Fruit fly (Drosophila melanogaster) whole organism, embryonic: ENCODE measurements around the gene CG10035.

Source experiments
- ATbp ChIP-seq: fragments of 200-800 bp; sonication (Bioruptor generic); optimal IDR thresholded peaks from 2 replicates; lab custom pipeline; 2017; ENCODE audit warnings: missing biosample characterization, mild to moderate bottlenecking, missing genetic modification characterization, missing genetic modification reagents
- Awh ChIP-seq: fragments of 200-800 bp; sonication (Bioruptor generic); IDR thresholded peaks from 2 replicates; pipeline ENCODE4, ENCODE4 v1.3.6; 2022; ENCODE audit warnings: missing biosample characterization, missing genetic modification characterization
- C15 ChIP-seq: fragments of 200-800 bp; sonication (Bioruptor generic); IDR thresholded peaks from 3 replicates; pipeline ENCODE4 v1.3.6; 2022; ENCODE audit warnings: missing biosample characterization, missing genetic modification characterization
- CG1024 ChIP-seq: fragments of 200-800 bp; sonication (Bioruptor generic); IDR thresholded peaks from 2 replicates; pipeline ENCODE4 v1.3.6; 2022; ENCODE audit warnings: missing biosample characterization, missing genetic modification characterization
- CG10959 ChIP-seq: fragments of 200-800 bp; sonication (Bioruptor generic); IDR thresholded peaks from 2 replicates; pipeline ENCODE4 v1.3.6; 2022; ENCODE audit warnings: missing biosample characterization, missing genetic modification characterization
- CG11398 ChIP-seq: fragments of 200-800 bp; sonication (Bioruptor generic); optimal IDR thresholded peaks from 2 replicates; lab custom pipeline; 2016; ENCODE audit warnings: missing biosample characterization, missing genetic modification characterization
- CG1233 ChIP-seq: fragments of 200-800 bp; sonication (Bioruptor generic); optimal IDR thresholded peaks from 4 replicates; lab custom pipeline; 2018; ENCODE audit warnings: missing biosample characterization, mild to moderate bottlenecking, missing genetic modification characterization
- CG12744 ChIP-seq: fragments of 200-800 bp; sonication (Bioruptor generic); optimal IDR thresholded peaks from 2 replicates; lab custom pipeline; 2016; ENCODE audit warnings: missing biosample characterization, missing genetic modification characterization
- CG14050 ChIP-seq: fragments of 200-800 bp; sonication (Bioruptor generic); IDR thresholded peaks from 3 replicates; pipeline ENCODE4 v1.3.6; 2022; ENCODE audit warnings: missing biosample characterization, missing genetic modification characterization
- CG14710 ChIP-seq: fragments of 200-800 bp; sonication (Bioruptor generic); optimal IDR thresholded peaks from 3 replicates; lab custom pipeline; 2019; ENCODE audit warnings: missing biosample characterization, mild to moderate bottlenecking, missing genetic modification characterization, moderate library complexity
- CG15479 ChIP-seq: fragments of 200-800 bp; sonication (Bioruptor generic); optimal IDR thresholded peaks from 3 replicates; lab custom pipeline; 2019; ENCODE audit warnings: missing biosample characterization, mild to moderate bottlenecking, missing genetic modification characterization, moderate library complexity
- CG1603 ChIP-seq: fragments of 200-800 bp; sonication (Bioruptor generic); optimal IDR thresholded peaks from 2 replicates; lab custom pipeline; 2019; ENCODE audit warnings: missing biosample characterization, mild to moderate bottlenecking, missing genetic modification characterization, moderate library complexity
- CG17361 ChIP-seq: fragments of 200-800 bp; sonication (Bioruptor generic); IDR thresholded peaks from 3 replicates; pipeline ENCODE4 v1.3.6; 2022; ENCODE audit warnings: missing biosample characterization, missing genetic modification characterization
- CG1832 ChIP-seq: fragments of 200-800 bp; sonication (Bioruptor generic); optimal IDR thresholded peaks from 2 replicates; lab custom pipeline; 2017; ENCODE audit warnings: missing biosample characterization, mild to moderate bottlenecking, missing genetic modification characterization, inconsistent platforms
- CG2120 ChIP-seq: fragments of 200-800 bp; sonication (Bioruptor generic); optimal IDR thresholded peaks from 3 replicates; lab custom pipeline; 2016; ENCODE audit warnings: missing biosample characterization, missing genetic modification characterization
- CG2678 ChIP-seq: fragments of 200-800 bp; sonication (Bioruptor generic); optimal IDR thresholded peaks from 3 replicates; lab custom pipeline; 2019; ENCODE audit warnings: missing biosample characterization, mild to moderate bottlenecking, missing genetic modification characterization, moderate library complexity
- CG31388 ChIP-seq: fragments of 200-800 bp; sonication (Bioruptor generic); optimal IDR thresholded peaks from 2 replicates; lab custom pipeline; 2016; ENCODE audit warnings: missing biosample characterization, missing genetic modification characterization
- CG3407 ChIP-seq: fragments of 200-800 bp; sonication (Bioruptor generic); optimal IDR thresholded peaks from 2 replicates; lab custom pipeline; 2018; ENCODE audit warnings: missing biosample characterization, mild to moderate bottlenecking, missing genetic modification characterization
- CG43689 ChIP-seq: fragments of 200-800 bp; sonication (Bioruptor generic); IDR thresholded peaks from 2 replicates; pipeline ENCODE4 v1.3.6; 2022; ENCODE audit warnings: missing biosample characterization, missing genetic modification characterization
- CG4854 ChIP-seq: fragments of 200-800 bp; sonication (Bioruptor generic); optimal IDR thresholded peaks from 2 replicates; lab custom pipeline; 2016; ENCODE audit warnings: missing biosample characterization, missing genetic modification characterization, inconsistent platforms
- CG5245 ChIP-seq: fragments of 200-800 bp; sonication (Bioruptor generic); optimal IDR thresholded peaks from 3 replicates; lab custom pipeline; 2016; ENCODE audit warnings: missing biosample characterization, missing genetic modification characterization
- CG6654 ChIP-seq: fragments of 200-800 bp; sonication (Bioruptor generic); optimal IDR thresholded peaks from 2 replicates; lab custom pipeline; 2017; ENCODE audit warnings: missing biosample characterization, mild to moderate bottlenecking, missing genetic modification characterization
- CG7745 ChIP-seq: fragments of 200-800 bp; sonication (Bioruptor generic); optimal IDR thresholded peaks from 2 replicates; lab custom pipeline; 2018; ENCODE audit warnings: missing biosample characterization, mild to moderate bottlenecking, missing genetic modification characterization, moderate library complexity
- CG7963 ChIP-seq: fragments of 200-800 bp; sonication (Bioruptor generic); IDR thresholded peaks from 3 replicates; pipeline ENCODE4 v1.3.6; 2022; ENCODE audit warnings: missing biosample characterization, missing genetic modification characterization; ENCODE audit not compliant: partially characterized antibody
- CG8290 ChIP-seq, 3 experiments: fragments of 200-800 bp; sonication (Bioruptor generic); optimal IDR thresholded peaks; 2 replicates each; lab custom pipeline; 2016 to 2019; ENCODE audit warnings: missing biosample characterization in 3 of 3, missing genetic modification characterization in 3 of 3, mild to moderate bottlenecking in 2 of 3, moderate library complexity in 1 of 3
- CG9876 ChIP-seq: fragments of 200-800 bp; sonication (Bioruptor generic); optimal IDR thresholded peaks from 2 replicates; lab custom pipeline; 2016; ENCODE audit warnings: missing biosample characterization, missing genetic modification characterization
- CoRest ChIP-seq: fragments of 200-800 bp; sonication (Bioruptor generic); optimal IDR thresholded peaks from 3 replicates; lab custom pipeline; 2018; ENCODE audit warnings: missing biosample characterization, mild to moderate bottlenecking, missing genetic modification characterization, moderate library complexity
- Drgx ChIP-seq: fragments of 200-800 bp; sonication (Bioruptor generic); IDR thresholded peaks from 2 replicates; pipeline ENCODE4 v1.3.6; 2022; ENCODE audit warnings: missing biosample characterization, missing genetic modification characterization
- E2f1 ChIP-seq: fragments of 200-800 bp; sonication (Bioruptor generic); IDR thresholded peaks from 2 replicates; pipeline ENCODE4 v1.3.6; 2022; ENCODE audit warnings: missing biosample characterization, missing genetic modification characterization
- Ets65A ChIP-seq: fragments of 200-800 bp; sonication (Bioruptor generic); peaks from one replicate; lab custom pipeline; 2016; ENCODE audit warnings: missing biosample characterization, missing genetic modification characterization
- Hey ChIP-seq: fragments of 200-800 bp; sonication (Bioruptor generic); optimal IDR thresholded peaks from 3 replicates; lab custom pipeline; 2018; ENCODE audit warnings: missing biosample characterization, mild to moderate bottlenecking, missing genetic modification characterization
- Hr39 ChIP-seq: fragments of >200 bp; optimal IDR thresholded peaks from 2 replicates; lab custom pipeline; 2017
- Myb ChIP-seq: fragments of 200-800 bp; sonication (Bioruptor generic); optimal IDR thresholded peaks from 2 replicates; lab custom pipeline; 2016; ENCODE audit warnings: missing biosample characterization, missing genetic modification characterization
- Nf-YA ChIP-seq: fragments of 200-800 bp; sonication (Bioruptor generic); IDR thresholded peaks from 2 replicates; pipeline ENCODE4 v1.3.6; 2022; ENCODE audit warnings: missing biosample characterization, missing genetic modification characterization
- Sin3A ChIP-seq: fragments of >200 bp; optimal IDR thresholded peaks from 2 replicates; lab custom pipeline; 2018
- Sox100B ChIP-seq: fragments of 200-800 bp; sonication (Bioruptor generic); optimal IDR thresholded peaks from 3 replicates; lab custom pipeline; 2018; ENCODE audit warnings: missing biosample characterization, mild to moderate bottlenecking, missing genetic modification characterization
- cas ChIP-seq: fragments of 200-800 bp; sonication (Bioruptor generic); IDR thresholded peaks from 2 replicates; pipeline ENCODE4 v1.3.6; 2022; ENCODE audit warnings: missing biosample characterization, missing genetic modification characterization
- dan ChIP-seq: fragments of 200-800 bp; sonication (Bioruptor generic); IDR thresholded peaks from 2 replicates; pipeline ENCODE4 v1.3.6; 2022; ENCODE audit warnings: missing biosample characterization, missing genetic modification characterization
- en ChIP-seq: fragments of 200-800 bp; sonication (Bioruptor generic); optimal IDR thresholded peaks from 2 replicates; lab custom pipeline; 2016; ENCODE audit warnings: missing biosample characterization, missing genetic modification characterization
- exex ChIP-seq: fragments of 200-800 bp; sonication (Bioruptor generic); optimal IDR thresholded peaks from 4 replicates; lab custom pipeline; 2018; ENCODE audit warnings: missing biosample characterization, mild to moderate bottlenecking, missing genetic modification characterization, moderate library complexity
- fd102C ChIP-seq: fragments of 200-800 bp; sonication (Bioruptor generic); optimal IDR thresholded peaks from 2 replicates; lab custom pipeline; 2018; ENCODE audit warnings: missing biosample characterization, mild to moderate bottlenecking, missing genetic modification characterization, moderate library complexity
- insv ChIP-seq, 2 experiments: fragments of 200-800 bp; sonication (Bioruptor generic); optimal IDR thresholded peaks; 3 replicates each; lab custom pipeline; 2016 to 2018; ENCODE audit warnings: missing biosample characterization in 2 of 2, missing genetic modification characterization in 2 of 2
- knrl ChIP-seq: fragments of 200-800 bp; sonication (Bioruptor generic); IDR thresholded peaks from 3 replicates; pipeline ENCODE4 v1.3.6; 2022; ENCODE audit warnings: missing biosample characterization, missing genetic modification characterization; ENCODE audit not compliant: partially characterized antibody
- oc ChIP-seq: fragments of 200-800 bp; sonication (Bioruptor generic); optimal IDR thresholded peaks from 2 replicates; lab custom pipeline; 2018; ENCODE audit warnings: missing biosample characterization, mild to moderate bottlenecking, missing genetic modification characterization, moderate library complexity
- peb ChIP-seq: fragments of 200-800 bp; sonication (Bioruptor generic); IDR thresholded peaks from 2 replicates; pipeline ENCODE4 v1.3.6; 2022; ENCODE audit warnings: missing biosample characterization, missing genetic modification characterization
- slou ChIP-seq: fragments of 200-800 bp; sonication (Bioruptor generic); optimal IDR thresholded peaks from 3 replicates; lab custom pipeline; 2016; ENCODE audit warnings: missing biosample characterization, missing genetic modification characterization
- stc ChIP-seq: fragments of 200-800 bp; sonication (Bioruptor generic); IDR thresholded peaks from 2 replicates; pipeline ENCODE4 v1.3.6; 2022; ENCODE audit warnings: missing biosample characterization, missing genetic modification characterization
- tin ChIP-seq: fragments of 200-800 bp; sonication (Bioruptor generic); optimal IDR thresholded peaks from 3 replicates; lab custom pipeline; 2016; ENCODE audit warnings: missing biosample characterization, missing genetic modification characterization
- unpg ChIP-seq: fragments of 200-800 bp; sonication (Bioruptor generic); optimal IDR thresholded peaks from 3 replicates; lab custom pipeline; 2018; ENCODE audit warnings: missing biosample characterization, mild to moderate bottlenecking, missing genetic modification characterization, moderate library complexity
- wek ChIP-seq: fragments of 200-800 bp; sonication (Bioruptor generic); optimal IDR thresholded peaks from 3 replicates; lab custom pipeline; 2018; ENCODE audit warnings: missing biosample characterization, mild to moderate bottlenecking, missing genetic modification characterization, moderate library complexity

The CG10035 gene

dm6 chr3R:12406235-12407196, 24.0 kb upstream of the CG10035 start, which contains the start of gene CG5167 (continued):
- no peak for TF ChIP-seq oc (tag; lab: Kevin White, UChicago)
- TF ChIP-seq CG4854 (GFP tag; lab: Kevin White, UChicago): no peak
- TF ChIP-seq Ets65A: peak; percentile 44
- TF ChIP-seq cas: no peak
- TF ChIP-seq en (GFP tag; lab: Kevin White, UChicago): no peak
- TF ChIP-seq peb: no peak
- no peak for TF ChIP-seq CG31388 (GFP tag; lab: Kevin White, UChicago)
- no peak for TF ChIP-seq CG7745 (tag; lab: Kevin White, UChicago)
- peak; percentile 45 for TF ChIP-seq CoRest (tag; lab: Kevin White, UChicago)
- peak; percentile 9 for TF ChIP-seq Myb (GFP tag; lab: Kevin White, UChicago)
- no peak for TF ChIP-seq CG9876
- TF ChIP-seq Hey (tag; lab: Kevin White, UChicago): no peak
- TF ChIP-seq E2f1: no peak
- TF ChIP-seq CG5245 (GFP tag; lab: Kevin White, UChicago): no peak
- no peak for TF ChIP-seq CG7963 (GFP tag; lab: Robert Waterston, UW)
- TF ChIP-seq exex (tag; lab: Kevin White, UChicago): peak; percentile 89
- TF ChIP-seq CG10959 (GFP tag; lab: Robert Waterston, UW): no peak
- no peak for TF ChIP-seq CG15479 (GFP tag; lab: Kevin White, UChicago)
- peak; percentile 70 for TF ChIP-seq unpg
- peak; percentile 39 for TF ChIP-seq CG1603
- no peak for TF ChIP-seq dan
- no peak for TF ChIP-seq Sox100B (GFP tag; lab: Kevin White, UChicago)
- TF ChIP-seq CG17361 (GFP tag; lab: Robert Waterston, UW): peak; percentile 38; the same call in 1 of the 3 replicates
- TF ChIP-seq CG1233 (GFP tag; lab: Kevin White, UChicago): no peak
- no peak for TF ChIP-seq knrl
- TF ChIP-seq CG1024 (GFP tag; lab: Robert Waterston, UW): no peak
- TF ChIP-seq Nf-YA (GFP tag; lab: Robert Waterston, UW): no peak
- no peak for TF ChIP-seq wek (GFP tag; lab: Kevin White, UChicago)
- no peak for TF ChIP-seq Sin3A (lab: Kevin White, UChicago)
- TF ChIP-seq tin (GFP tag; lab: Kevin White, UChicago): peak; percentile 18
- TF ChIP-seq CG6654 (GFP tag; lab: Kevin White, UChicago): no peak
- TF ChIP-seq CG14710: peak; percentile 51
- peak; percentile 44 for TF ChIP-seq CG2120
- TF ChIP-seq CG43689 (GFP tag; lab: Robert Waterston, UW): no peak
- no peak for TF ChIP-seq CG11398 (GFP tag; lab: Kevin White, UChicago)
- TF ChIP-seq Awh (GFP tag; lab: Robert Waterston, UW): no peak
- no peak for TF ChIP-seq stc (GFP tag; lab: Robert Waterston, UW)
- TF ChIP-seq CG12744 (GFP tag; lab: Kevin White, UChicago): no peak
- peak; percentile 54; the same call in 1 of the 2 replicates for TF ChIP-seq Drgx (GFP tag; lab: Robert Waterston, UW)
- TF ChIP-seq CG2678 (tag; lab: Kevin White, UChicago): peak; percentile 61
- no peak for TF ChIP-seq CG1832 (GFP tag; lab: Kevin White, UChicago)
- peak in 1 of 2 experiments; percentile 4 for TF ChIP-seq insv (GFP tag; optimal IDR thresholded peaks at IDR 0.05; lab: Kevin White, UChicago)
- no peak for TF ChIP-seq CG3407 (GFP tag; lab: Kevin White, UChicago)
- no peak for TF ChIP-seq CG14050
- no peak for TF ChIP-seq Hr39 (lab: Kevin White, UChicago)
- no peak for TF ChIP-seq C15 (GFP tag; lab: Robert Waterston, UW)
- TF ChIP-seq fd102C: no peak
- TF ChIP-seq ATbp (GFP tag; lab: Kevin White, UChicago): no peak
- peak; percentile 61 for TF ChIP-seq CG8290 (GFP tag; optimal IDR thresholded peaks at IDR 0.05; lab: Kevin White, UChicago)
- TF ChIP-seq CG8290 (tag; optimal IDR thresholded peaks at IDR 0.05; lab: Kevin White, UChicago): peak in 1 of 2 experiments; percentile 29
- TF ChIP-seq slou (GFP tag; lab: Kevin White, UChicago): no peak
